Worm (Caenorhabditis elegans) whole organism, young adult: ENCODE data around the gene C18A3.3.
A peak's percentile ranks its signal among the peaks of the same experiment; 100 is the strongest.

Experiments
- K11D2.4 ChIP-seq: fragments of 200-800 bp; sonication (Bioruptor generic); IDR thresholded peaks from 2 replicates; pipeline ENCODE4 v1.3.6; 2022; ENCODE audit warnings: missing genetic modification reagents, missing genetic modification characterization, missing compliant biosample characterization
- ceh-100 ChIP-seq: fragments of 200-800 bp; sonication (Bioruptor generic); IDR thresholded peaks from 2 replicates; pipeline ENCODE4 v1.3.6; 2022; ENCODE audit warnings: missing genetic modification reagents, missing genetic modification characterization, missing compliant biosample characterization
- ceh-58 ChIP-seq: fragments of 200-800 bp; sonication (Bioruptor generic); IDR thresholded peaks from 2 replicates; pipeline ENCODE4 v1.3.6; 2022; ENCODE audit warnings: missing genetic modification characterization, missing compliant biosample characterization
- ceh-91 ChIP-seq: fragments of 200-800 bp; sonication (Bioruptor generic); IDR thresholded peaks from 2 replicates; pipeline ENCODE4 v1.3.6; 2022; ENCODE audit warnings: missing genetic modification reagents, missing genetic modification characterization, missing compliant biosample characterization
- ets-4 ChIP-seq: fragments of 200-800 bp; sonication (Bioruptor generic); optimal IDR thresholded peaks from 2 replicates; lab custom pipeline; 2018; ENCODE audit warnings: mild to moderate bottlenecking, missing genetic modification characterization, missing compliant biosample characterization
- lin-35 ChIP-seq, 3 experiments: fragments of 150-350 bp in 2 of 3; sonication (generic microtip) in 1 of 3; optimal IDR thresholded peaks; 2 replicates each; lab custom pipeline; 2014 to 2018; ENCODE audit warnings: missing biosample characterization in 3 of 3, missing genetic modification characterization in 3 of 3, missing genetic modification reagents in 3 of 3
- nfyb-1 ChIP-seq: fragments of 200-800 bp; sonication (Bioruptor generic); IDR thresholded peaks from 2 replicates; pipeline ENCODE4 v1.3.6; 2022; ENCODE audit warnings: missing genetic modification reagents, missing genetic modification characterization, missing compliant biosample characterization
- rpc-1 ChIP-seq, 2 experiments: fragments of 150-350 bp in 1 of 2; sonication (generic microtip) in 1 of 2; optimal IDR thresholded peaks; 2 replicates each; lab custom pipeline; 2014 to 2018; ENCODE audit warnings: missing biosample characterization in 1 of 2, missing genetic modification characterization in 1 of 2, missing genetic modification reagents in 1 of 2, missing genotype in 1 of 2
- ztf-18 ChIP-seq: sonication (generic microtip); optimal IDR thresholded peaks from 2 replicates; lab custom pipeline; 2016; ENCODE audit warnings: missing genotype, mild to moderate bottlenecking, missing genetic modification characterization, missing compliant biosample characterization
- ztf-6 ChIP-seq: fragments of 200-800 bp; sonication (Bioruptor generic); IDR thresholded peaks from 2 replicates; pipeline ENCODE4 v1.3.6; 2022; ENCODE audit warnings: missing genetic modification reagents, missing genetic modification characterization, missing compliant biosample characterization

DNA sequence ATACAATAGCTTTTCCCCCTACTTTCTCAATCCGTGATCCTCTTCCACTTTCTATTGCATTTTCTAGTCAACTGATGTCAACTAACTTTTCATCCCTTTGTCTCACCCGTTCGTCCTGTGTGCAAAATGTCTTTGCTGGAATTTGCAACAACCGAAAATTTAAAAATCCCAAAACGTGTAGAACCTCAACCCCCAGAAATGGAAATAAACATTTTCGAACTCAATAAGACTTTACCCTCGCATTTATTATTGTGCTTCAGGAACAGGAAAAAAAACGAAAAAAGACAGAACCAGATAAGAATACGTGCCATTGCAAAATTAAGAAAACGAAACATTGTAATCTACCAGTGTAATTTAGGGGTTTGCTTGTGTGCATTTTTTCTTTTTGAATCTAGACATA lies 4.0 kb upstream of the C18A3.3 start:
- TF ChIP-seq K11D2.4 (no peak), ztf-18 (tag; lab: Kevin White, UChicago) (no peak), ceh-58 (no peak), ets-4 (GFP tag; lab: Kevin White, UChicago) (no peak), ceh-91 (GFP tag; lab: Robert Waterston, UW) (no peak), nfyb-1 (GFP tag; lab: Robert Waterston, UW) (peak; percentile 58; the same call in 1 of the 2 replicates), lin-35 (GFP tag; optimal IDR thresholded peaks at IDR 0.05; lab: Kevin White, UChicago) (no peak), rpc-1 (optimal IDR thresholded peaks at IDR 0.05; lab: Kevin White, UChicago) (no peak), rpc-1 (tag; optimal IDR thresholded peaks at IDR 0.05; lab: Kevin White, UChicago) (no peak), ztf-6 (no peak), ceh-100 (GFP tag; lab: Robert Waterston, UW) (no peak; the same call in 1 of the 2 replicates)
